Worm (Caenorhabditis elegans) whole organism, L1 larva: ENCODE data around the gene srbc-33.

ENCODE experiments used
- ama-1 ChIP-seq: fragments of 150-350 bp; optimal IDR thresholded peaks from 2 replicates; lab custom pipeline; 2014
- blmp-1 ChIP-seq: fragments of 150-350 bp; optimal IDR thresholded peaks from 2 replicates; lab custom pipeline; 2014; ENCODE audit warnings: missing biosample characterization, missing genetic modification characterization
- egl-27 ChIP-seq, 2 experiments: fragments of 150-350 bp in 1 of 2; sonication (generic microtip); optimal IDR thresholded peaks; 3 replicates each; lab custom pipeline; 2017 to 2018; ENCODE audit warnings: missing biosample characterization in 2 of 2, missing genetic modification characterization in 2 of 2, missing genetic modification reagents in 2 of 2
- fkh-10 ChIP-seq: sonication (generic microtip); optimal IDR thresholded peaks from 2 replicates; lab custom pipeline; 2017; ENCODE audit warnings: missing biosample characterization, missing genetic modification reagents, missing genetic modification characterization
- fos-1 ChIP-seq: fragments of 150-350 bp; optimal IDR thresholded peaks from 2 replicates; lab custom pipeline; 2014; ENCODE audit warnings: missing biosample characterization, missing genetic modification characterization
- hlh-17 ChIP-seq: fragments of 200-800 bp; sonication (Bioruptor generic); optimal IDR thresholded peaks from 2 replicates; lab custom pipeline; 2018; ENCODE audit warnings: missing genetic modification characterization, mild to moderate bottlenecking, missing compliant biosample characterization, moderate library complexity, borderline replicate concordance
- lir-3 ChIP-seq: sonication (generic microtip); optimal IDR thresholded peaks from 2 replicates; lab custom pipeline; 2016; ENCODE audit warnings: mild to moderate bottlenecking, missing genetic modification characterization, moderate library complexity, missing compliant biosample characterization; ENCODE audit not compliant: poor library complexity
- nhr-12 ChIP-seq: sonication (generic microtip); optimal IDR thresholded peaks from 2 replicates; lab custom pipeline; 2017; ENCODE audit warnings: missing biosample characterization, missing genetic modification characterization
- swsn-7 ChIP-seq: sonication (generic microtip); optimal IDR thresholded peaks from 2 replicates; lab custom pipeline; 2016; ENCODE audit warnings: missing genetic modification characterization, missing compliant biosample characterization
- unc-62 ChIP-seq: fragments of 150-350 bp; optimal IDR thresholded peaks from 2 replicates; lab custom pipeline; 2014; ENCODE audit warnings: missing biosample characterization, missing genetic modification reagents, missing genetic modification characterization
- zag-1 ChIP-seq: fragments of 150-350 bp; optimal IDR thresholded peaks from 2 replicates; lab custom pipeline; 2014; ENCODE audit warnings: missing biosample characterization, missing genetic modification characterization

ce11 chrV:3449810-3450209 is 34.8 kb downstream of the srbc-33 start:
- no peak for TF ChIP-seq unc-62 (GFP tag; lab: Kevin White, UChicago)
- TF ChIP-seq egl-27 (tag; optimal IDR thresholded peaks at IDR 0.05; lab: Kevin White, UChicago): no peak
- TF ChIP-seq ama-1 (lab: Kevin White, UChicago): no peak
- TF ChIP-seq nhr-12 (tag; lab: Kevin White, UChicago): no peak
- TF ChIP-seq swsn-7 (tag; lab: Kevin White, UChicago): no peak
- TF ChIP-seq fkh-10 (GFP tag; lab: Kevin White, UChicago): no peak
- no peak for TF ChIP-seq fos-1 (tag; lab: Kevin White, UChicago)
- TF ChIP-seq hlh-17 (GFP tag; lab: Kevin White, UChicago): no peak
- no peak for TF ChIP-seq blmp-1 (tag; lab: Kevin White, UChicago)
- no peak for TF ChIP-seq lir-3 (tag; lab: Kevin White, UChicago)
- no peak for TF ChIP-seq zag-1
